Worm (Caenorhabditis elegans) whole organism, young adult: Measurements from ENCODE around the gene ZK418.6.
A peak's percentile ranks its signal among the peaks of the same experiment; 100 is the strongest.

Experiments
- C17E4.6 ChIP-seq: fragments of 200-800 bp; sonication (Bioruptor generic); IDR thresholded peaks from 2 replicates; pipeline ENCODE4 v1.3.6; 2022; ENCODE audit warnings: missing genetic modification reagents, missing genetic modification characterization, missing compliant biosample characterization
- F39B2.1 ChIP-seq: fragments of 200-800 bp; sonication (Bioruptor generic); IDR thresholded peaks from 2 replicates; pipeline ENCODE4 v1.3.6; 2022; ENCODE audit warnings: missing genetic modification reagents, missing genetic modification characterization, missing compliant biosample characterization
- aptf-3 ChIP-seq: fragments of 200-800 bp; sonication (Bioruptor generic); IDR thresholded peaks from 2 replicates; pipeline ENCODE4 v1.3.6; 2022; ENCODE audit warnings: missing genetic modification characterization, missing compliant biosample characterization
- atf-7 ChIP-seq: sonication (generic microtip); optimal IDR thresholded peaks from 2 replicates; lab custom pipeline; 2017; ENCODE audit warnings: mild to moderate bottlenecking, missing genetic modification characterization, missing compliant biosample characterization
- bed-2 ChIP-seq: fragments of 200-800 bp; sonication (Bioruptor generic); IDR thresholded peaks from 2 replicates; pipeline ENCODE4 v1.3.6; 2022; ENCODE audit warnings: missing genetic modification reagents, missing genetic modification characterization, missing compliant biosample characterization
- cebp-1 ChIP-seq, 2 experiments: fragments of 200-800 bp in 1 of 2; sonication (Bioruptor generic) in 1 of 2; sonication (generic microtip) in 1 of 2; IDR thresholded peaks in 1 of 2; optimal IDR thresholded peaks in 1 of 2; 2 replicates each; pipeline versions ENCODE4 v1.3.6 to Lab custom; 2017 to 2022; ENCODE audit warnings: missing compliant biosample characterization in 2 of 2, missing genetic modification characterization in 2 of 2, mild to moderate bottlenecking in 1 of 2, missing genetic modification reagents in 1 of 2, moderate library complexity in 1 of 2
- ceh-27 ChIP-seq: fragments of 200-800 bp; sonication (Bioruptor generic); optimal IDR thresholded peaks from 2 replicates; lab custom pipeline; 2018; ENCODE audit warnings: mild to moderate bottlenecking, missing genetic modification characterization, moderate library complexity, missing compliant biosample characterization
- fkh-3 ChIP-seq: sonication (generic microtip); optimal IDR thresholded peaks from 2 replicates; lab custom pipeline; 2016; ENCODE audit warnings: mild to moderate bottlenecking, missing genetic modification characterization, missing compliant biosample characterization
- gei-17 ChIP-seq: fragments of 200-800 bp; sonication (Bioruptor generic); optimal IDR thresholded peaks from 2 replicates; lab custom pipeline; 2018; ENCODE audit warnings: mild to moderate bottlenecking, missing genetic modification characterization, missing compliant biosample characterization
- hmg-1.2 ChIP-seq: fragments of 200-800 bp; sonication (Bioruptor generic); IDR thresholded peaks from 2 replicates; pipeline ENCODE4 v1.3.6; 2022; ENCODE audit warnings: missing genetic modification reagents, missing genetic modification characterization, missing compliant biosample characterization
- hrde-1 ChIP-seq: sonication (generic microtip); optimal IDR thresholded peaks from 2 replicates; lab custom pipeline; 2016; ENCODE audit warnings: missing genetic modification characterization, mild to moderate bottlenecking, missing compliant biosample characterization, moderate library complexity, missing genotype, missing genetic modification reagents, borderline replicate concordance
- hsf-1 ChIP-seq: fragments of 200-800 bp; sonication (Bioruptor generic); IDR thresholded peaks from 2 replicates; pipeline ENCODE4 v1.3.6; 2022; ENCODE audit warnings: missing genetic modification reagents, missing genetic modification characterization, missing compliant biosample characterization
- let-526 ChIP-seq: fragments of 200-800 bp; sonication (Bioruptor generic); IDR thresholded peaks from 2 replicates; pipeline ENCODE4 v1.3.6; 2022; ENCODE audit warnings: missing genetic modification reagents, missing genetic modification characterization, missing compliant biosample characterization
- let-607 ChIP-seq, 2 experiments: fragments of 200-800 bp in 1 of 2; sonication (Bioruptor generic) in 1 of 2; sonication (generic microtip) in 1 of 2; optimal IDR thresholded peaks; 2 replicates each; lab custom pipeline; 2016 to 2018; ENCODE audit warnings: mild to moderate bottlenecking in 2 of 2, missing compliant biosample characterization in 2 of 2, missing genetic modification characterization in 2 of 2, moderate library complexity in 2 of 2, missing genotype in 1 of 2
- lin-26 ChIP-seq: fragments of 200-800 bp; sonication (Bioruptor generic); IDR thresholded peaks from 2 replicates; pipeline ENCODE4 v1.3.6; 2022; ENCODE audit warnings: missing genetic modification reagents, missing genetic modification characterization, missing compliant biosample characterization
- lin-54 ChIP-seq: fragments of 200-800 bp; sonication (Bioruptor generic); optimal IDR thresholded peaks from 2 replicates; lab custom pipeline; 2018; ENCODE audit warnings: mild to moderate bottlenecking, missing genetic modification characterization, missing compliant biosample characterization
- madf-10 ChIP-seq: sonication (generic microtip); optimal IDR thresholded peaks from 2 replicates; lab custom pipeline; 2016; ENCODE audit warnings: mild to moderate bottlenecking, missing genetic modification characterization, missing compliant biosample characterization
- madf-6 ChIP-seq: fragments of 200-800 bp; sonication (Bioruptor generic); IDR thresholded peaks from 2 replicates; pipeline ENCODE4 v1.3.6; 2022; ENCODE audit warnings: missing genetic modification reagents, missing genetic modification characterization, missing compliant biosample characterization
- mcd-1 ChIP-seq: fragments of 200-800 bp; sonication (Bioruptor generic); IDR thresholded peaks from 2 replicates; pipeline ENCODE4 v1.3.6; 2022; ENCODE audit warnings: missing genetic modification reagents, missing genetic modification characterization, missing compliant biosample characterization
- nhr-27 ChIP-seq: fragments of 200-800 bp; sonication (Bioruptor generic); optimal IDR thresholded peaks from 2 replicates; lab custom pipeline; 2018; ENCODE audit warnings: mild to moderate bottlenecking, missing genetic modification characterization, moderate library complexity, missing compliant biosample characterization
- pha-4 ChIP-seq: fragments of 150-350 bp; sonication (generic microtip); optimal IDR thresholded peaks from 2 replicates; lab custom pipeline; 2014; ENCODE audit warnings: missing biosample characterization, missing genetic modification reagents, missing genetic modification characterization
- rec-8 ChIP-seq, 2 experiments: sonication (generic microtip); optimal IDR thresholded peaks; 2 replicates each; lab custom pipeline; 2016; ENCODE audit warnings: mild to moderate bottlenecking in 2 of 2, missing genetic modification characterization in 2 of 2, missing genetic modification reagents in 2 of 2, missing genotype in 2 of 2, missing biosample characterization in 1 of 2, missing compliant biosample characterization in 1 of 2, moderate library complexity in 1 of 2
- snpc-3.4 ChIP-seq: sonication (generic microtip); optimal IDR thresholded peaks from 2 replicates; lab custom pipeline; 2017; ENCODE audit warnings: missing genetic modification characterization, mild to moderate bottlenecking, missing compliant biosample characterization, antibody characterized with exemption, moderate library complexity, missing genotype, missing genetic modification reagents
- snpc-4 ChIP-seq, 5 experiments: fragments of 150-350 bp in 1 of 5; sonication (generic microtip) in 4 of 5; optimal IDR thresholded peaks; 2 replicates each; lab custom pipeline; 2014 to 2018; ENCODE audit warnings: missing genetic modification characterization in 5 of 5, missing biosample characterization in 3 of 5, antibody characterized with exemption in 2 of 5, mild to moderate bottlenecking in 2 of 5, missing compliant biosample characterization in 2 of 5, missing genotype in 2 of 5, moderate library complexity in 2 of 5, missing genetic modification reagents in 1 of 5
- tlf-1 ChIP-seq: fragments of 200-800 bp; sonication (Bioruptor generic); optimal IDR thresholded peaks from 2 replicates; lab custom pipeline; 2018; ENCODE audit warnings: mild to moderate bottlenecking, missing genetic modification characterization, missing compliant biosample characterization
- zfh-2 ChIP-seq: fragments of 200-800 bp; sonication (Bioruptor generic); conservative IDR thresholded peaks from 2 replicates; pipeline ENCODE4 v1.3.6; 2022; ENCODE audit warnings: missing genetic modification reagents, missing genetic modification characterization, missing compliant biosample characterization
- ztf-3 ChIP-seq: fragments of 200-800 bp; sonication (Bioruptor generic); optimal IDR thresholded peaks from 2 replicates; lab custom pipeline; 2018; ENCODE audit warnings: mild to moderate bottlenecking, missing genetic modification characterization, missing compliant biosample characterization

Gene ZK418.6

DNA sequence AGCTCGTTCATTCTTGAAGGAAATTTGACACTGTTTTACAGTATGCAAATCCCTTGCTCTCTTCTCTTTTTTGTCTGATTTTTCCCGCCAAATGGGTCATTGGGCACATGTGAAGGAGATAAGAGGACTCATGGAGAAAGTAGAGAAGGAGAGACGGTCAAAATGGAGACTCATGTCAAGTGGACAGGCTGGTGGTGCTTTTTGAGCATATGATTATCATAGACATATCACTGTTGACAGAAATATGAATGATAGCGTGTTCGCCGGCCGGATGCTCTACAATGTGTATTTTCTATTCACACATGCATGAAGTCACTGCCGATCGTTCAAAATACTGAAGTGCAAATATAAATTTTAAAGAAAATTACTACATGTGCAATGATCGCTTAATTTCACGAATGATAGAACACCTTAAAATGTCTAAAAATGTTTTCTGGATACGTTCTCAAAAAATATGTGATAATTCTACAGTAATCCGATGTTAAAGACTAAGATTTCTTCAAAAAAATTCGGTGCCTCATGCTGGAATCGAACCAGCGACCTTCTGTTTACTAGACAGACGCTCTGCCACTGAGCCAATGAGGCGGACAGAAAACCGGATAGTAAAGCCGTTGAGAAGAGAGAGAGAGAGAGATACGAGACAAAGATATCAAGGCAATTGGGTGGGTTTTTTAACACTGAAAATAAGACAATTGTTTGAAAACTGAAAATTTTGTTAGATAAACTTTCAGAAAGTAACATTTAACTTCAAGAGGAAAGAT is 48.4 kb downstream of the ZK418.6 start (continued):
- TF ChIP-seq nhr-27 (tag; lab: Kevin White, UChicago), result no peak
- TF ChIP-seq fkh-3 (tag; lab: Kevin White, UChicago), result peak; percentile 11
- peak; percentile 66 for TF ChIP-seq hrde-1 (tag; lab: Kevin White, UChicago)
- peak; percentile 26 for TF ChIP-seq lin-54 (GFP tag; lab: Kevin White, UChicago)
- no peak for TF ChIP-seq zfh-2
- peak; percentile 45; the same call in 1 of the 2 replicates for TF ChIP-seq let-526 (GFP tag; lab: Robert Waterston, UW)
- TF ChIP-seq hmg-1.2 (GFP tag; lab: Robert Waterston, UW), result peak; percentile 43
- TF ChIP-seq atf-7 (tag; lab: Kevin White, UChicago), result peak; percentile 23
- no peak for TF ChIP-seq mcd-1 (GFP tag; lab: Robert Waterston, UW)
- TF ChIP-seq madf-6 (GFP tag; lab: Robert Waterston, UW), result 0 out of 2 replicates have a peak, but pooled peaks have one; percentile 19
- peak; percentile 8 to 19 for TF ChIP-seq rec-8 (tag; optimal IDR thresholded peaks at IDR 0.05; lab: Kevin White, UChicago)
- peak; percentile 10 for TF ChIP-seq tlf-1
- peak; percentile 89 for TF ChIP-seq snpc-3.4
- no peak for TF ChIP-seq ztf-3
- TF ChIP-seq cebp-1 (GFP tag; IDR thresholded peaks at IDR 0.05; lab: Robert Waterston, UW), result no peak
- TF ChIP-seq cebp-1 (tag; optimal IDR thresholded peaks at IDR 0.05; lab: Kevin White, UChicago), result peak; percentile 12
- TF ChIP-seq let-607 (tag; optimal IDR thresholded peaks at IDR 0.05; lab: Kevin White, UChicago), result peak in 1 of 2 experiments; percentile 30
- TF ChIP-seq lin-26 (GFP tag; lab: Robert Waterston, UW), result peak; percentile 73; the same call in 1 of the 2 replicates
- TF ChIP-seq ceh-27 (GFP tag; lab: Kevin White, UChicago), result no peak
- peak; percentile 84 for TF ChIP-seq snpc-4 (GFP tag; optimal IDR thresholded peaks at IDR 0.05; lab: Kevin White, UChicago)
- peak; percentile 91 to 94 (median 92) for TF ChIP-seq snpc-4 (tag; optimal IDR thresholded peaks at IDR 0.05; lab: Kevin White, UChicago)
- TF ChIP-seq, all 124 proteins: peak for 32

ce11 chrIII:7029105-7029504 is 49.5 kb downstream of the ZK418.6 start, which contains the start of gene cyk-1:
cyk-1 (minus strand) TSS chrIII:7029205.
- TF ChIP-seq F39B2.1 (no peak), bed-2 (GFP tag; lab: Robert Waterston, UW) (no peak), gei-17 (no peak), C17E4.6 (GFP tag; lab: Robert Waterston, UW) (no peak), hsf-1 (GFP tag; lab: Robert Waterston, UW) (no peak), pha-4 (tag; lab: Kevin White, UChicago) (no peak), aptf-3 (GFP tag; lab: Robert Waterston, UW) (no peak), madf-10 (no peak), nhr-27 (tag; lab: Kevin White, UChicago) (no peak)
